Fruit fly (Drosophila melanogaster): ENCODE measurements around the gene CG11658.
A peak's percentile ranks its signal among the peaks of the same experiment; 100 is the strongest.

Gene CG11658

dm6 chr3L:11680298-11680697, 28.1 kb downstream of the CG11658 start, which contains the start of gene CG32085 (continued):
- TF ChIP-seq CG34224 (GFP tag; IDR thresholded peaks at IDR 0.05; ENCODE audit: partially characterized antibody) (no peak), lilli (GFP tag; optimal IDR thresholded peaks at IDR 0.05) (peak; percentile 73), phol (tag; optimal IDR thresholded peaks at IDR 0.05) (no peak), Taf1 (GFP tag; IDR thresholded peaks at IDR 0.05) (peak; percentile 30; the same call in 1 of the 2 replicates), CG4360 (GFP tag; IDR thresholded peaks at IDR 0.05) (no peak), D19B (GFP tag; optimal IDR thresholded peaks at IDR 0.05) (no peak), CG10431 (GFP tag; optimal IDR thresholded peaks at IDR 0.05) (no peak), ind (GFP tag; optimal IDR thresholded peaks at IDR 0.05) (peak; percentile 68), CG18262 (tag; optimal IDR thresholded peaks at IDR 0.05) (no peak), NK7.1 (GFP tag; optimal IDR thresholded peaks at IDR 0.05) (peak; percentile 62), Camta (GFP tag; optimal IDR thresholded peaks at IDR 0.05) (peak; percentile 0), zfh2 (GFP tag; optimal IDR thresholded peaks at IDR 0.05) (peak; percentile 71), twi (tag; optimal IDR thresholded peaks at IDR 0.05) (no peak), slbo (GFP tag; IDR thresholded peaks at IDR 0.05) (peak; percentile 82), sima (GFP tag; optimal IDR thresholded peaks at IDR 0.05) (no peak), Sox100B (GFP tag; optimal IDR thresholded peaks at IDR 0.05) (no peak), CG10274 (GFP tag; optimal IDR thresholded peaks at IDR 0.05) (peak; percentile 37), CG18619 (GFP tag; optimal IDR thresholded peaks at IDR 0.05) (peak; percentile 48), z (GFP tag; IDR thresholded peaks at IDR 0.05) (0 out of 3 replicates have a peak, but pooled peaks have one; percentile 29), en (GFP tag; optimal IDR thresholded peaks at IDR 0.05) (peak; percentile 9), ttk (GFP tag; IDR thresholded peaks at IDR 0.05) (no peak), Scr (GFP tag; IDR thresholded peaks at IDR 0.05; ENCODE audit: partially characterized antibody) (peak; percentile 14; the same call in 1 of the 2 replicates), Kr (GFP tag; optimal IDR thresholded peaks at IDR 0.05) (no peak), Dbx (GFP tag; IDR thresholded peaks at IDR 0.05) (peak; percentile 82; the same call in 2 of the 3 replicates), B-H2 (GFP tag; optimal IDR thresholded peaks at IDR 0.05) (peak; percentile 48), H15 (GFP tag; IDR thresholded peaks at IDR 0.05) (peak; percentile 41; the same call in 1 of the 3 replicates), salm (tag; optimal IDR thresholded peaks at IDR 0.05) (no peak), CG32772 (GFP tag; IDR thresholded peaks at IDR 0.05) (no peak), fu2 (GFP tag; optimal IDR thresholded peaks at IDR 0.05) (peak; percentile 54), tap (tag; optimal IDR thresholded peaks at IDR 0.05) (no peak), gcm (GFP tag; optimal IDR thresholded peaks at IDR 0.05) (no peak), CG7786 (GFP tag; optimal IDR thresholded peaks at IDR 0.05) (peak; percentile 62), her (GFP tag; optimal IDR thresholded peaks at IDR 0.05) (peak; percentile 78), dpn (GFP tag; optimal IDR thresholded peaks at IDR 0.05) (peak; percentile 57 to 74), Rx (GFP tag; IDR thresholded peaks at IDR 0.05) (peak; percentile 53), ham (GFP tag; IDR thresholded peaks at IDR 0.05) (no peak), Doc2 (GFP tag; IDR thresholded peaks at IDR 0.05) (no peak), CG14050 (GFP tag; IDR thresholded peaks at IDR 0.05) (no peak), CG4854 (GFP tag; optimal IDR thresholded peaks at IDR 0.05) (peak; percentile 17), sisA (GFP tag; IDR thresholded peaks at IDR 0.05) (peak; percentile 48), pzg (GFP tag; optimal IDR thresholded peaks at IDR 0.05) (peak; percentile 26), NFAT (GFP tag; IDR thresholded peaks at IDR 0.05) (peak; percentile 84), CG11504 (tag; optimal IDR thresholded peaks at IDR 0.05) (peak; percentile 45), CG12104 (GFP tag; optimal IDR thresholded peaks at IDR 0.05) (no peak), MTF-1 (GFP tag; optimal IDR thresholded peaks at IDR 0.05; ENCODE audit: borderline replicate concordance) (no peak), Med (GFP tag) (peak; percentile 95), lola (GFP tag; optimal IDR thresholded peaks at IDR 0.05) (no peak), CG10462 (GFP tag; optimal IDR thresholded peaks at IDR 0.05) (no peak), Bteb2 (GFP tag; optimal IDR thresholded peaks at IDR 0.05) (peak; percentile 20), CG10267 (tag; optimal IDR thresholded peaks at IDR 0.05) (no peak), nmo (GFP tag; optimal IDR thresholded peaks at IDR 0.05) (no peak), vfl (GFP tag; optimal IDR thresholded peaks at IDR 0.05) (peak; percentile 24)

Data from whole organism, embryonic.